Worm (Caenorhabditis elegans): ENCODE data around the gene ncs-4.

DNA sequence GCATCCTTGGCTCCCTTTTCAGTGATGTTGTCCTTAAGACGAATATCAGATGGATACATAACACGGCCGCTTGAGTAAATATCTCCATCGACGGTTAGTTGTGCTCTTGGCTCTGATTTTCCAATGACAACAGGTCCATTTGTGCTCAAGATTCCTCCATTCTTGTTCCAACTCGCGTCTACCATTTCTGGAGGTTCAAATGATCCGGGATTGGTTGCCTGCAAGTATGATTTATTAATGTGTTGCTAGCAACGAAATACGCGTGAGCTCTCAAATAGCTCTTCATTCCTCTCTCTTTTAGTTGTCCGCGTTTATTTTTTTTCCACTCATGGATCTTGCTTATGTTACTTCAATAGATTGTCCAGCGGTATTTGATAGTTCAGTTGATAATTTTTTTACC is 7.4 kb downstream of the ncs-4 start, which contains the start of gene arrd-28:
- no peak for TF ChIP-seq lin-15B (tag; optimal IDR thresholded peaks at IDR 0.05)
- TF ChIP-seq lir-3 (tag; optimal IDR thresholded peaks at IDR 0.05): no peak
- no peak for TF ChIP-seq fos-1 (tag; optimal IDR thresholded peaks at IDR 0.05)
- TF ChIP-seq unc-62 (GFP tag; optimal IDR thresholded peaks at IDR 0.05 in 1 of 2): no peak
- no peak for TF ChIP-seq unc-62 (tag; optimal IDR thresholded peaks at IDR 0.05)
- TF ChIP-seq mdl-1 (tag; optimal IDR thresholded peaks at IDR 0.05): no peak
- TF ChIP-seq aly-2 (tag; optimal IDR thresholded peaks at IDR 0.05): no peak
- no peak for TF ChIP-seq Y105C5A.15 (GFP tag; IDR thresholded peaks at IDR 0.05)
- no peak for TF ChIP-seq pha-4 (GFP tag; IDR thresholded peaks at IDR 0.05)
- TF ChIP-seq pha-4 (tag; optimal IDR thresholded peaks at IDR 0.05): no peak
- no peak for TF ChIP-seq nhr-42 (GFP tag; IDR thresholded peaks at IDR 0.05)
